Worm (Caenorhabditis elegans) whole organism, L4/young adult: ENCODE results near the gene F55A4.7.

ENCODE experiments used
- W03F9.2 ChIP-seq: fragments of 150-350 bp; optimal IDR thresholded peaks from 2 replicates; lab custom pipeline; 2014; ENCODE audit warnings: missing biosample characterization, missing genetic modification characterization
- dao-5 ChIP-seq: sonication (generic microtip); optimal IDR thresholded peaks from 2 replicates; lab custom pipeline; 2016; ENCODE audit warnings: missing genotype, missing genetic modification characterization, moderate library complexity, missing compliant biosample characterization
- him-1 ChIP-seq: sonication (generic microtip); optimal IDR thresholded peaks from 2 replicates; lab custom pipeline; 2016; ENCODE audit warnings: missing genotype, missing genetic modification reagents, missing genetic modification characterization, missing compliant biosample characterization

F55A4.7 gene

ce11 chrX:1046156-1046831 is 8.0 kb upstream of the F55A4.7 start, which contains the start of gene vpat-1:
TSS of gene vpat-1 (minus strand) at chrX:1046206.
- TF ChIP-seq W03F9.2 (tag; lab: Kevin White, UChicago) = no peak
- no peak for TF ChIP-seq dao-5 (tag; lab: Kevin White, UChicago)
- no peak for TF ChIP-seq him-1 (tag; lab: Kevin White, UChicago)

ce11 chrX:1044327-1044726 is 6.1 kb upstream of the F55A4.7 start:
- no peak for TF ChIP-seq dao-5 (tag; lab: Kevin White, UChicago)
- TF ChIP-seq him-1 (tag; lab: Kevin White, UChicago) = no peak
- no peak for TF ChIP-seq W03F9.2 (tag; lab: Kevin White, UChicago)

DNA sequence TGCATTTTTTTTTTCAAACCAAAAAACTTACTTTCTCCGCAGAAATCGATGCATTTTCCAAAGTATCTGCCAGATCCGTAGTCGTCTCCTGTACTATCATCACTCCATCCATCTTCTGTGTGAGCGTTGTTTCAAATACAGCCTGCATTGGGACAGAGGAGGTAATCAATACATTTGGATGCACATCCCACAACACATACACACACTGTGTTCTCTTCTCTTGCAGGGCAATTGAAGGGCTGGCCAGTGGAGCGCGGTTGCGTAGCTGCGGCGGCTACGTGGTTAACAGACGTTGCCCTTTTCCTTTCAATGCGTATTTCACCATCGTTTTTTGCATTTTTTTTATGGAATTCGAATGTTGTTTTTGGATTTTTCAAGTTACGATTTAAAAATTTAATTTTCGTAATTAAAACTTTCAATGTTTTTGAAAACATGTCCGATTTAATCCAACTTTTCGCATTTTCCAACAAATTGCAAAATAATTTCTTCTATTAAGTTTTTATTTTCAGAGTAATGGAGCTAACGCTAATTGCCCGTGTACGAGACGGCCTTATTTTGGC is 3.1 kb downstream of the F55A4.7 start, which contains the start of the genes stau-1 and sec-22:
Gene stau-1 (minus strand): TSS at position 248 of the 560 bp plus-strand sequence.
Gene sec-22 (plus strand): TSS at position 510 of the 560 bp plus-strand sequence.
- no peak for TF ChIP-seq dao-5 (tag; lab: Kevin White, UChicago)
- TF ChIP-seq him-1 (tag; lab: Kevin White, UChicago) = no peak
- TF ChIP-seq W03F9.2 (tag; lab: Kevin White, UChicago) = no peak

DNA sequence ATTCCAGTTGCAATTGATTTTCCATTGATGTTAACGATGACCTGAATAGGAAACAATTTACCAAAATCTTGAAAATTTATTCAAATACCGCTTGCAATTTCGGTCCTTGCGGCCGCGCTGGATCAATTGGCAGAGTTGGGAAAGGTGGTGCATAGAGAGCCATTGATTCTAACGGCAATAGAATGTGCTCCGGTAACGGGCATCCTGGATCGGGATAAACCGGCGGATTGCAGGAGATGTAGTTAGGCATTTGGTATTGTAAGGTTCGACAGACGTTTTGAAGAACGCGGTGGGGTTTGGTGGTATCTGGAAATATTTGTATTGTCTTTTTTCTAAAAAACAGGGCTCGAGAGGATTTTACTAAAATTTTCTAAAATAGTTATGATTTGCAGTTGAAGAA is 7.4 kb downstream of the F55A4.7 start:
- TF ChIP-seq dao-5 (tag; lab: Kevin White, UChicago) = no peak
- no peak for TF ChIP-seq him-1 (tag; lab: Kevin White, UChicago)
- TF ChIP-seq W03F9.2 (tag; lab: Kevin White, UChicago) = no peak

DNA sequence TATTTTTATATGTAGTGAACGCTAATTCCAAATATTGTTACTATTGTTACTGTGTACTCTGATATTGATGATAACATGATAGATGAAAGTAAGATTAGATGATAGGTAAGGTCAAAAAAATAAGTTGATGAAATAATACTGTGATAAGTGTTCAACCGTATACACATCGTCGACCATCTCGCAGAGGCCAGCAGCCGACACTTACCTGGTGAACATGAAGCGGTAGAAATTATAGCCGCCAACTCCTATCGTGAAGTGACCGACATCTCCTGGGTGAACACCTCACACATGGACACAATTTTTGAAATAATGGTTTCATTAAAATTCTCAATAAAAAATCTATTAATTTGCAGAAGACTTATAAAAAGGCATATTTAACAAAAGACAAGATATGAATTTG is 10.9 kb downstream of the F55A4.7 start:
- no peak for TF ChIP-seq him-1 (tag; lab: Kevin White, UChicago)
- no peak for TF ChIP-seq dao-5 (tag; lab: Kevin White, UChicago)
- no peak for TF ChIP-seq W03F9.2 (tag; lab: Kevin White, UChicago)

- TF ChIP-seq dao-5 (tag; lab: Kevin White, UChicago) (no peak), W03F9.2 (tag; lab: Kevin White, UChicago) (no peak), him-1 (tag; lab: Kevin White, UChicago) (no peak)
Measured at ce11 chrX:1026722-1027121, 11.5 kb downstream of the F55A4.7 start.

- TF ChIP-seq W03F9.2 (tag; lab: Kevin White, UChicago) (no peak), him-1 (tag; lab: Kevin White, UChicago) (no peak), dao-5 (tag; lab: Kevin White, UChicago) (no peak)
Measured at ce11 chrX:1025010-1025409, 13.2 kb downstream of the F55A4.7 start, which contains the start of gene F55A4.3. TSS of gene F55A4.3 (minus strand) at chrX:1025110.

DNA sequence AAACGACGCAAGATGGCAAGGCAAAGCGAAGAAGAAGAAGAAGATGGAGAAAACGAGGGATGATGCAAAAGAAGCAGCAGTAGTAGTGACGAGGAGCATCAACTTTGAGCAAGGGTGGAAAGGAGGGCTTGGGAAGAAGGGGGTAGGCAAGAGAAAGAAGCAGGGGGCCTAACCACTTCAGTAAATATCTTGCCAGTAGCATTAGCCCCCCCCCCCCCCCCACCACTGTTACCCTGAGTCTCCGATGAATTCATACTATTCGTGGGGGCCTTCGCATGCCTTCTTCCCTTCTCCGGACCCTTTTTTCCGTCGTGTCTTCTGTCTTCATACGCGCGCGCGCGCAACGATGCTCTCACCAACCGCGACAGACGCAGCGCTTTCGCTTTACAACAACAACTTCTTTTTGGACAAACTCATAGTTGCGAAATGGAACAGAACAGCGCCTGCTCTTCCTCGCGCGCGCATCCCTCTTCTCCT is 16.4 kb downstream of the F55A4.7 start:
- TF ChIP-seq W03F9.2 (tag; lab: Kevin White, UChicago) (no peak), him-1 (tag; lab: Kevin White, UChicago) (peak; percentile 23)

- TF ChIP-seq W03F9.2 (tag; lab: Kevin White, UChicago) = no peak
- TF ChIP-seq him-1 (tag; lab: Kevin White, UChicago) = peak; percentile 56
- no peak for TF ChIP-seq dao-5 (tag; lab: Kevin White, UChicago)
Measured at ce11 chrX:1018586-1018985, 19.7 kb downstream of the F55A4.7 start.

- TF ChIP-seq him-1 (tag; lab: Kevin White, UChicago) = no peak
- no peak for TF ChIP-seq dao-5 (tag; lab: Kevin White, UChicago)
- TF ChIP-seq W03F9.2 (tag; lab: Kevin White, UChicago) = no peak
Measured at ce11 chrX:1017456-1017855, 20.8 kb downstream of the F55A4.7 start, which contains the start of the genes F55A4.13 and nlf-1. TSS of gene F55A4.13 (minus strand) at chrX:1017556. TSS of gene nlf-1 (minus strand) at chrX:1017567.

DNA sequence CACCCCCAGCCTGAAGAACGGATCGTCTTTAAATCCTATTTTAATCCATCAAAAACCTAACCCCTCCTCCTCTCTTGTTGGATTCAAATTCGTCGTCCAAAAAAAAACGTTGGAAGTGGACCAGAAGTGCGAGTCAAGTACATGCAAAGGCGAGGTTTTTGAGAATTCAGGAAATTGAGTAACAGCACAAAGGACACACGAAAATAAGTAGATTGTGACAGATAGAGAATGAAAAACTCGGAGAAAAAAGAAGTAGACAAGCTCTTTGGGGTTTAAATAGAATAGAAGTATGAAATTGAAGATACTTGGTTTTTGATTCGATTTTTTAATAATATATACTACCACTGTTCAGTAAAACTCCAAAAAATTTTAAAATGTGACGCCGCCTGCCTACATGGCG is 23.5 kb downstream of the F55A4.7 start:
- TF ChIP-seq dao-5 (tag; lab: Kevin White, UChicago) = no peak
- no peak for TF ChIP-seq him-1 (tag; lab: Kevin White, UChicago)
- TF ChIP-seq W03F9.2 (tag; lab: Kevin White, UChicago) = no peak

DNA sequence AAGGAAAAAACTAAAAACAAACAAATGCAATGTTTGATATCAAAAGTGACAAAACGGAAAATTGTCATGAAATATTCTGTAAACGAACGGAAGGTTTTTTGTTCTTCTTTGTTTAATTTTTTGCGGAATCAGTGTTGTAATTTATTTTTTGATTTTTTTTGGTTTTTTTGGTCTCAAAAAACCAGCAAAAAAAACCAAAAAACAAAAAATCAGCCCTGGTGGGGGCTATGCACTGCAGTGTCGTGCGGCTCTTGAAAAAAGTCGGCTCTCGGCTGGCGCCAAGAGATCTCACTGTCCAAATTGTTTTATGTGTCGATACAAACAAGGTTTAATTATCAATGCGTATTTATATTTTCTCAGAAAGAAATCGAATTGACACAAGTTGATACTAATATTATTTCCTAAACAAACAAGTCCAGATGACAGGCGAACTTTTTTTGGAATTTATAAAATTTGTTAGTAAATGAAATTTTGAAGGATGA is 25.8 kb downstream of the F55A4.7 start:
- TF ChIP-seq dao-5 (tag; lab: Kevin White, UChicago) (no peak), W03F9.2 (tag; lab: Kevin White, UChicago) (no peak)

- no peak for TF ChIP-seq dao-5 (tag; lab: Kevin White, UChicago)
- TF ChIP-seq him-1 (tag; lab: Kevin White, UChicago) = no peak
- TF ChIP-seq W03F9.2 (tag; lab: Kevin White, UChicago) = no peak
Measured at ce11 chrX:1010627-1011452, 27.4 kb downstream of the F55A4.7 start.
